Fruit fly (Drosophila melanogaster) whole organism: ENCODE data around the gene CG42637.

ENCODE experiments used
- CG8478 ChIP-seq: fragments of >200 bp; optimal IDR thresholded peaks from 2 replicates; lab custom pipeline; 2018; ENCODE audit warnings: inconsistent platforms
- Dll ChIP-seq: fragments of >200 bp; optimal IDR thresholded peaks from 2 replicates; lab custom pipeline; 2017
- EcR ChIP-seq, 2 experiments: fragments of >200 bp; optimal IDR thresholded peaks; 2 replicates each; lab custom pipeline; 2017; ENCODE audit warnings: missing biosample characterization in 2 of 2, missing genetic modification characterization in 2 of 2, missing genetic modification reagents in 2 of 2
- pan ChIP-seq: fragments of >200 bp; optimal IDR thresholded peaks from 2 replicates; lab custom pipeline; 2017
- psq ChIP-seq: fragments of >200 bp; optimal IDR thresholded peaks from 2 replicates; lab custom pipeline; 2017
- usp ChIP-seq: fragments of >200 bp; optimal IDR thresholded peaks from 2 replicates; lab custom pipeline; 2017; ENCODE audit warnings: missing biosample characterization, missing genetic modification characterization, mixed read lengths

CG42637 gene

DNA sequence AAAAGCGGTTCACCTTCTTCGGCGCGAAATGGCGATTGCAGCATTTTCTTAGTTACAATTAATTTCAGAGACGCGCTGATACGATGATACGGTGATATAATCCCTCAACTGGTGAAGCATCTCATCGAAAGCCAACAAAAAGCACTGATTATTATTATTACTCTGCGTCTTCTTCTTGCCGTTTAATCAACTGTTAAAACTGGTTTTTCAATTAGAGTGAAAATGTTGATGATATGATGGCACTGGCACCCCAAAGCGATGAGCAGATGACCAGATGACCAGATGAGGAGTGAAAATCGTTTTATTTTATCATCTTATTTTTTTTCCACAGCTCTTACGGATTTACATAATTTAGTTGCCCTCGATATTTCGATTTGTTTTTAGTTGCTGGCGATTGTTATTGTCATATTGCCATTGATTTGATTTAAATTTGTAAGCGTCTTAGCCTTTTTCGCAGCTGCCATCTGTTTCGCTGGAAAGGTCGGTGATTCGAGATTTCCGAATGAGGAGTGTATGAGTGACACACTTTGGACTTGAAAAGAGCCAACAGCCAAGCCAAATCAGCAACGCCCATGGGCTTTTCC is 95.9 kb downstream of the CG42637 start:
- TF ChIP-seq EcR (GFP tag; optimal IDR thresholded peaks at IDR 0.05; lab: Kevin White, UChicago) = no peak
- no peak for TF ChIP-seq Dll (lab: Kevin White, UChicago)
- TF ChIP-seq pan = no peak
- TF ChIP-seq usp (GFP tag; lab: Kevin White, UChicago) = no peak
- TF ChIP-seq CG8478 = no peak

- TF ChIP-seq psq (lab: Kevin White, UChicago) (no peak), usp (GFP tag; lab: Kevin White, UChicago) (no peak), pan (no peak), CG8478 (no peak), Dll (lab: Kevin White, UChicago) (no peak), EcR (GFP tag; optimal IDR thresholded peaks at IDR 0.05; lab: Kevin White, UChicago) (no peak)
These were observed 97.1 kb downstream of the CG42637 start for dm6 chr3L:19696073-19696960.

DNA sequence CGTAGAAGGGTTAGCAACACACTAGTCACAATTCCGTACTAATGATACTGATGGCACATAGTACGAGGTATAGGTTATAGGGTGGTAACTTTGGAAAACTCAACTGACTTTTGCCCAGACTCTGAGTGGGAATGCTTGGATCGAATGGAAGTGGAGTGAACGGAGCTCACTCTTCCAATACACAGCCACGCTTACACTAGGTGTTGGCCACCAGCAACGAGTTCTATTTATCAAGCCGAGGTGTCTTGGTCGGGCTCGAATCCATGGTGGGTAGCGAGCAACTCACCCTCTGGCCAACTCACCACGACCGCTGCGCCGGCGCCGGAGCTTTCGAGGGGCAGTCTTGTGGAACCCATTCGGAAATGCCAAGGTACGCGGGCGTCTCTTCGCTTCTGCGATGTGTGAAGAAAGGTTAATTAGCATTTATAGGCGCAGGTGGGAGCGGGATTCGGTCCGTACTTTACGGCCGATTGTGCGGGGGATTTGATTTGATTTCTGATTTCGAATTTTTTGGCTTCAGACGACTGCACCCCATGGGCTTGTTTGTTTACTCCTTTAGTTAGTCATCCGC is 98.2 kb downstream of the CG42637 start, which contains the start of gene verm:
Gene verm (minus strand): TSS at position 204 of the 571 bp plus-strand sequence.
- TF ChIP-seq CG8478 (no peak), psq (lab: Kevin White, UChicago) (no peak), usp (GFP tag; lab: Kevin White, UChicago) (no peak)

DNA sequence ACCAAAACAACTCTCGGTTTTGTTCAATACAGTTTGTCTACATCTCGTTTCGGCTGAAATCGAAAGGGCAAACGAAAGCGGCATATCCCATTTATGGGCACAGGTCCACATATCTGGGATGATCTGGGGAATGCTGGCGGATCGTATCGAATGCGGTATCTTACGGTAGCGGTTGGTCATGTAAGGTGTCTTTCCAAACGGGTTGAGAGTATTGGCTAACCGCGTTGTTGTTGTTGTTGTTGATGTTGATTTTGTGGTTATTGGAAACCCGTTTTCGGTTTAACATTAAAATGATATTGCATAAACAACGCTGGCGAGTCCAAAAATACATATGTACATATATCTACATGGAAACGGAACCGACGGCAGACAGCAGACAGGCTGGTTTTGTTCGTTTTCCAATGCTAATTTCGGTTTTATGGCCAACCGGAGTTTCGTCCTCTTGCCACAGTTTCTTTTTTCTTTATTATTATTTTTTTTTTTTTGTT is 99.2 kb downstream of the CG42637 start:
- TF ChIP-seq Dll (lab: Kevin White, UChicago) = no peak
- TF ChIP-seq psq (lab: Kevin White, UChicago) = no peak
- TF ChIP-seq EcR (GFP tag; optimal IDR thresholded peaks at IDR 0.05; lab: Kevin White, UChicago) = no peak
- no peak for TF ChIP-seq CG8478
- no peak for TF ChIP-seq usp (GFP tag; lab: Kevin White, UChicago)
- no peak for TF ChIP-seq pan

DNA sequence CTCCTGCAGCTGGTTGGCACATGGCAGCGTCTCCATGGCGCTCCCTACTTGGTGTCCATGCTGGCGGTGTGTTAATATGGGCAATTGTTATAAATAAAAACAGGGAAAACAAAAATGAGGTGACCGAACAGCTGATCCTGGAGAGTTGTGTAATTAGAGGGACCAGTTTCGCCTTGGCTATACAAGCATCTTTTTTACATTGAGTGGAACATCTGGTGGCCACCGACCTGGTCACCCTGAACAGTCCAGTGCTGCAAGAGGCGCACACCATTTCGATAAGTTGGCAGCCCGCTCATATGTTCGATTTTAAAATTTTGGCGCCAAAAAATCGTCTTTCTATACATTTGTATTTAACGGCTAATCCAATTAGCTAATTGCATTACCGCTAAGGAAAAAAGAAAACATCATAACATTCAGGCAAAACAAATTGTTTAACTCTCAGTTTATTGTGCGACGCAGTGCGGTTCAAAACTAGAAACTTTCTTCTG is 106.1 kb downstream of the CG42637 start, which contains the start of the genes CG8765 and Gbeta76C:
Gene CG8765 (minus strand): TSS at position 154 of the 488 bp plus-strand sequence.
Gene Gbeta76C (plus strand): TSS at position 438 of the 488 bp plus-strand sequence.
- TF ChIP-seq pan (no peak), psq (lab: Kevin White, UChicago) (no peak), Dll (lab: Kevin White, UChicago) (no peak), CG8478 (no peak), EcR (GFP tag; optimal IDR thresholded peaks at IDR 0.05; lab: Kevin White, UChicago) (no peak), usp (GFP tag; lab: Kevin White, UChicago) (no peak)

- no peak for TF ChIP-seq psq (lab: Kevin White, UChicago)
- TF ChIP-seq pan = no peak
- no peak for TF ChIP-seq Dll (lab: Kevin White, UChicago)
- TF ChIP-seq EcR (GFP tag; optimal IDR thresholded peaks at IDR 0.05; lab: Kevin White, UChicago) = no peak
- no peak for TF ChIP-seq usp (GFP tag; lab: Kevin White, UChicago)
- TF ChIP-seq CG8478 = no peak
These were observed 109.8 kb downstream of the CG42637 start for dm6 chr3L:19683520-19683919.

DNA sequence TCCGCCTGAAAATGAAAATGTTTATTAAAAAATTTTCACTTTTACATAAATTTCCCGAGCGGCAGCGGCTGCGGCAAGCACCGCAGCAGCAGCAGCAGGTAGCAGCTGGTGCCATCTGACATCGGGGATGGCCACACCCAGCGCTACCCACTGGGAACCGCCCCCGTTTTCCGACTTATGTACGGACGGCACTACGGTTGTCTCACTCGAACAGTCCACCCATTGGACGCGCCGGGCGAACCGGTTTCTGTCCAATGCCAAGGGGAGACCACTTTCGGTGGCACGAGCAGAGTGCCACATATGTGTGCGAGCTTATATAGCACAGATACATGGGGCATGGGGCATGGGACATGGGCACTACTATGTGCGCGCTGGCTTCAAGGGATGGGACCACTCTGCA is 110.5 kb downstream of the CG42637 start:
- TF ChIP-seq pan = no peak
- no peak for TF ChIP-seq psq (lab: Kevin White, UChicago)
- no peak for TF ChIP-seq usp (GFP tag; lab: Kevin White, UChicago)
- TF ChIP-seq EcR (GFP tag; optimal IDR thresholded peaks at IDR 0.05; lab: Kevin White, UChicago) = no peak
- no peak for TF ChIP-seq CG8478
- no peak for TF ChIP-seq Dll (lab: Kevin White, UChicago)

- TF ChIP-seq Dll (lab: Kevin White, UChicago) (no peak), usp (GFP tag; lab: Kevin White, UChicago) (no peak)
These were observed 117.3 kb downstream of the CG42637 start for dm6 chr3L:19676050-19676449.

DNA sequence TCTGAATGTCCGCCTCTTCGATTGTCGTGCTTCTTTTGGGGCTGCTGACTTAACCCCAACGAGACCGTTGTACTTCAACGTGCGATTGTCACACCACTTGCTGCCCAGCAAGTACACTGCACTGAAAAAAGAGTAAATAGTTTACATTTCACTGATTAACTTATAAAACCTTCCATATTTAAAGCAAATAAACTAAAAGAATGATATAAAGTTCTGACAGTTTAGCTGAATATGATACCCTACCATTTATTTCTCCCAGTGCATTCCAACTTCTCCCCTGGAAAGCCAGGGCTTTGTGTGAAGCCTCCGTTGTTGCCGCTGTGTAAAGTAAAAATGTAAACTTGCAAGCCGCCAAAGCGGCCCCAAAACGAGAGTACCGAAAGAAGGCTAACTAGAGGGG is 119.1 kb downstream of the CG42637 start:
- no peak for TF ChIP-seq usp (GFP tag; lab: Kevin White, UChicago)
- TF ChIP-seq CG8478 = no peak
- no peak for TF ChIP-seq pan
- no peak for TF ChIP-seq Dll (lab: Kevin White, UChicago)
- no peak for TF ChIP-seq EcR (GFP tag; optimal IDR thresholded peaks at IDR 0.05; lab: Kevin White, UChicago)
- TF ChIP-seq psq (lab: Kevin White, UChicago) = no peak

DNA sequence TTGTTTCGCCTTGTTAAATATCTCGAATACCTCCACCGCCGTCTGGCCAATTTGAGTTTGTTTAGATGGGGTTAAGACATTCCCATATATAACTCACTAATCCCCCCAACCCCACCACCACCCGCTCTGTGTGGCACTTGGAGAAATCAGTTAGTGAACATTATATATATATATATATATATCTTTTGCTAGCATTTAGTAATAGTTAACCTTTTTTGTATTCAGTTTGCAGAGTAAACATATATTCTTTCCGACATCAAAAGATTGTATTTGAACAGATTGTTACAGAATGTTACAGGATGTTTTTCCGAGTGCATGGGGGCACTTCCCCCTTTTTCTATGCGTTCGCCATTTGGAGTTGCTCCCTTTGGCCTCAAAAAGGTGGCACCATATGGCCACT is 122.9 kb downstream of the CG42637 start:
- TF ChIP-seq pan (no peak), Dll (lab: Kevin White, UChicago) (no peak), usp (GFP tag; lab: Kevin White, UChicago) (no peak), CG8478 (no peak), psq (lab: Kevin White, UChicago) (no peak), EcR (GFP tag; optimal IDR thresholded peaks at IDR 0.05; lab: Kevin White, UChicago) (no peak)
